Worm (Caenorhabditis elegans) whole organism, mixed stage, embryonic: ENCODE data around the gene F53G2.13.

Experiments used
- nhr-28 ChIP-seq: fragments of 150-350 bp; optimal IDR thresholded peaks from 2 replicates; lab custom pipeline; 2014; ENCODE audit warnings: missing biosample characterization, missing genetic modification characterization
- nhr-76 ChIP-seq: sonication (generic microtip); optimal IDR thresholded peaks from 2 replicates; lab custom pipeline; 2017; ENCODE audit warnings: missing biosample characterization, missing genetic modification characterization

ce11 chrII:2468885-2469284, 14.7 kb upstream of the F53G2.13 start:
- TF ChIP-seq nhr-76 (tag; lab: Kevin White, UChicago) (no peak), nhr-28 (tag; lab: Kevin White, UChicago) (no peak)
